Fruit fly (Drosophila melanogaster) whole organism: ENCODE data around the gene CG33252.

ENCODE experiments used
- CG8478 ChIP-seq: fragments of >200 bp; optimal IDR thresholded peaks from 2 replicates; lab custom pipeline; 2018; ENCODE audit warnings: inconsistent platforms
- Dll ChIP-seq: fragments of >200 bp; optimal IDR thresholded peaks from 2 replicates; lab custom pipeline; 2017
- EcR ChIP-seq, 2 experiments: fragments of >200 bp; optimal IDR thresholded peaks; 2 replicates each; lab custom pipeline; 2017; ENCODE audit warnings: missing biosample characterization in 2 of 2, missing genetic modification characterization in 2 of 2, missing genetic modification reagents in 2 of 2
- pan ChIP-seq: fragments of >200 bp; optimal IDR thresholded peaks from 2 replicates; lab custom pipeline; 2017
- psq ChIP-seq: fragments of >200 bp; optimal IDR thresholded peaks from 2 replicates; lab custom pipeline; 2017
- usp ChIP-seq: fragments of >200 bp; optimal IDR thresholded peaks from 2 replicates; lab custom pipeline; 2017; ENCODE audit warnings: missing biosample characterization, missing genetic modification characterization, mixed read lengths

The CG33252 gene

DNA sequence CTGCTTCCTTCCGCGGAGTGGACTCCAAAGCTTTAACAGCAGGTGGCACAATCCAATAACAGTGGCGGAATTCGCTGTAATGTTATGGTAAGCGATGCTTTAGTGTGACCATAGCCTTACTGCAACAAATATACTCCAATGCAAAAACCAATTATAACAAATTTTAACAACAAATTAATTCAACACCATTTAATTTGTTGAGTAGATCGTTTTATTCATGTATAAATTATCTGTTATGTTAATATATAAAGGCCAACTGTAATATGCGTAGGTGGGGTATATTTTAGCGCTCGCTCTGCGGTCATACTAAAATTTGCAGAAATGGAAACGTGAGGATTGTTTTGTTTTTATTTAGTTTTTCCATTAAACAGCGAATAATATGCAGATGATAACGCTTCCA, 12.7 kb downstream of the CG33252 start, which contains the start of the genes Nprl2 and Polr3I:
Nprl2 (minus strand) TSS at position 86 of the 400 bp plus-strand sequence.
Polr3I (plus strand) TSS at position 302 of the 400 bp plus-strand sequence.
- TF ChIP-seq usp (GFP tag; lab: Kevin White, UChicago) (no peak), pan (lab: Kevin White, UChicago) (no peak), EcR (GFP tag; optimal IDR thresholded peaks at IDR 0.05; lab: Kevin White, UChicago) (no peak), Dll (lab: Kevin White, UChicago) (no peak), psq (no peak), CG8478 (lab: Kevin White, UChicago) (no peak)

DNA sequence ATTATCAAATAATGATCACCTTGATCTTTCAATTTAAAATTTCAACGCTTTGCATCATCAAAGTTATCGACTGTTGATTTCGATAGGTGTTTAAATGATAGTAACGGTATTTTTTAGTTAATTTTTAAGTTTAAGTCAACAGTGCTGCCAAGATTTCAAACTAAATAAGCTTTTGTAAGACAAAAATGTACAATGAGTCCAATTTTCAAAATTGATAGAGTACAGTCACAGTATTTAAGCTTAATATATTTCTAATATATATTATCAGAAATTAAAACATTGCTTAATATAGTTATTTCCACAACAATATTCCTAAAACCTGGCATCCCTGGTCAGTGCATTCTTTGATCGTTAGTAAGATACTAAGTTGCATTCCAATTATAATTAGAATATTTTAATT, 16.0 kb downstream of the CG33252 start, which contains the start of gene CG4872:
CG4872 (plus strand) TSS at position 333 of the 400 bp plus-strand sequence.
- TF ChIP-seq pan (lab: Kevin White, UChicago) = no peak
- no peak for TF ChIP-seq Dll (lab: Kevin White, UChicago)
- TF ChIP-seq CG8478 (lab: Kevin White, UChicago) = no peak
- no peak for TF ChIP-seq EcR (GFP tag; optimal IDR thresholded peaks at IDR 0.05; lab: Kevin White, UChicago)
- no peak for TF ChIP-seq usp (GFP tag; lab: Kevin White, UChicago)
- TF ChIP-seq psq = no peak

DNA sequence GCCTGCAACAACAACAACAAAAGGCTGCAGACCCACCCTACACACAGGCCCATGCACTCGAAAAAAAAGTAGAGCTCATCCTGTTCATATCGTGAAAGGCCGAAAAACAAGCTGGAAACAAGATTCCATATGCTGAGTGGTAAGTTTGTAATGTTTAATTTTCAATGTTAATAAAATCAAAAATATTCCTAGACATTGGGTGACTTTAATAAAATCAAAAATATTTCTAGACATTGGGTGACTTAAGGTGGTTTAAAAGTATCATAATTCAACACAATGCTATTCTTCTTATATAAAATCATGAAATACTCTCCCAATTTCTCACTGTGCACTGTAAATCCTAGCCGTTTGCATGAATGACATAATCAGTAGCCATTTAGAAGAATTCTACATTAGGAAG, 17.0 kb downstream of the CG33252 start:
- TF ChIP-seq usp (GFP tag; lab: Kevin White, UChicago) (no peak), EcR (GFP tag; optimal IDR thresholded peaks at IDR 0.05; lab: Kevin White, UChicago) (no peak), CG8478 (lab: Kevin White, UChicago) (no peak), pan (lab: Kevin White, UChicago) (no peak), psq (no peak), Dll (lab: Kevin White, UChicago) (no peak)

DNA sequence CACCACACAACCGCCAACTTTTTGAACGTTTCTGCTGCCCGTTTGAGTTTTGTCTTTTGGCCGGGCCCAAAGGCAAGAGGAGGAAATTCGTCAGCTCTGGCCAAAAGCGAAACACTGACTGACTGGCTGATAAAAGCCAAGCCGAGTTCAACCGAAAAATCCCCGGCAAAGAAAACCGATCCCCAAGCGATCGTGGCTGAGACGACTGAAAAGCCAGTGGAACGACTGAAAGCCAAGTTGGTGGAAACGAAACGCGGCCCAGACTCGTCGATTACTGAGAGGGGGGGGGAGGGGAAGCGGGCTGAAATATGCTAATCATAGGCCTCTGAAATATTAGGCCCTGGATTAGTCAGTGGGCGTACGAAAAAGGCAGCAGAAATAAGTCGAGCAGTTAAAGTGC, 20.6 kb downstream of the CG33252 start, which contains the start of gene CG13003:
CG13003 (minus strand) TSS at position 120 of the 400 bp plus-strand sequence.
- no peak for TF ChIP-seq pan (lab: Kevin White, UChicago)
- TF ChIP-seq psq = no peak
- no peak for TF ChIP-seq Dll (lab: Kevin White, UChicago)
- no peak for TF ChIP-seq CG8478 (lab: Kevin White, UChicago)
- TF ChIP-seq EcR (GFP tag; optimal IDR thresholded peaks at IDR 0.05; lab: Kevin White, UChicago) = no peak
- TF ChIP-seq usp (GFP tag; lab: Kevin White, UChicago) = no peak

DNA sequence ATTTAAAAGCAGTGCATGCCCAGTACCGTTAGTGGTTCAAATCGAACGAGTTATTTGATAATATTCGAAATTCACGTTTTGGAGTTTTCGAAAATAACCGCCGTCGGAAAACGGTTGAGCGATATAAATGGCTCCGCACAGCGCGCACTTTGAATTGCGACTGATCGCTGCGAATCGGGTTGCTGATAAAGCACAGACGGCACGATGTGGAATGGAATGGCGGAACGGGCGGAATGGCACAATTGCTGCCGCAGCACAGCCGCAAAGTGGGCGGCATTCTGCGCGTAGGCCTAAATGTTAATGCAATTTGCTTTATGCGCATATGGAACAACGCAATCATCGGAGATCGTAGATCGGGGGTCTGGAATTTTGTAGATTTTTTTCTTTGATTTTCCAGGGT, 22.3 kb downstream of the CG33252 start:
- TF ChIP-seq CG8478 (lab: Kevin White, UChicago) = no peak
- TF ChIP-seq EcR (GFP tag; optimal IDR thresholded peaks at IDR 0.05; lab: Kevin White, UChicago) = no peak
- no peak for TF ChIP-seq Dll (lab: Kevin White, UChicago)
- TF ChIP-seq pan (lab: Kevin White, UChicago) = no peak
- no peak for TF ChIP-seq psq
- no peak for TF ChIP-seq usp (GFP tag; lab: Kevin White, UChicago)

DNA sequence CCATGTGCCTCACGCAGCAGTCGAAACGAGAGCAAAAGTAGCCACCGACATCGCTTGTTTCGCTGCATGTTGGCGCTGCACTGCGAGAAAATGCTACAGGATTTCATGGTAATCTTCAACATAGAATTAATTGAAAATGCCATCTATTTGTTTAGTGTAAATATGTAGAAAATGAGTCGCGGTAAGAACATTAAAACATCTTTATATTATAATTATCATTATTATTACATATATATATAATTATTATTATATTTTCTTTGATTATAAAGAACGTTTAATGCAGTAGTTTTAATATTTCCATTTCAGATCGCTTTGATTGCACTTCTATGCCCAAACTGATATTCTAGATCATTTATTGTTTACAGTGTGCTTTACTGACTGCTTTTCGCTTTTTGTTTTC, 23.9 kb downstream of the CG33252 start:
- TF ChIP-seq CG8478 (lab: Kevin White, UChicago) (no peak), pan (lab: Kevin White, UChicago) (no peak), EcR (GFP tag; optimal IDR thresholded peaks at IDR 0.05; lab: Kevin White, UChicago) (no peak), Dll (lab: Kevin White, UChicago) (no peak), usp (GFP tag; lab: Kevin White, UChicago) (no peak), psq (no peak)

DNA sequence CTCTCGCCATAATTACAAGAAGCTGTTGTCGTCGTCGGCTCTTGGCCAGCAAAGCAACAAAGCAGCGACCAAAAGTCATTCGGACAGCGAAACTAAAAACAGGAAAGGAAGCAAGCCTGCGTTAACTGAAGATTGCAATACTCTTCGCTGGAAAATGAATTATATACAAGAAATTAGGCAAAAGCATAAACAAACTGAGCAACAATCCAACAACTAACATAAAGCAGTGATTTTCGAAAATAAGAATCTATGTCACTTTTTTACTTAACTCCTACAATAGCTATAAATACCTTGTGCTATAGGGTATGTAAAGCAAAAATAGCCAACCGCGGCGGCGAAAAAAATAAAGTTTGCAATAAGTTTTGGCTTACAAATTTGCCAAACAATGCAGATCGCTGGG, 25.2 kb downstream of the CG33252 start:
- TF ChIP-seq pan (lab: Kevin White, UChicago) = no peak
- no peak for TF ChIP-seq psq
- TF ChIP-seq CG8478 (lab: Kevin White, UChicago) = no peak
- TF ChIP-seq EcR (GFP tag; optimal IDR thresholded peaks at IDR 0.05; lab: Kevin White, UChicago) = no peak
- TF ChIP-seq Dll (lab: Kevin White, UChicago) = no peak
- TF ChIP-seq usp (GFP tag; lab: Kevin White, UChicago) = no peak

DNA sequence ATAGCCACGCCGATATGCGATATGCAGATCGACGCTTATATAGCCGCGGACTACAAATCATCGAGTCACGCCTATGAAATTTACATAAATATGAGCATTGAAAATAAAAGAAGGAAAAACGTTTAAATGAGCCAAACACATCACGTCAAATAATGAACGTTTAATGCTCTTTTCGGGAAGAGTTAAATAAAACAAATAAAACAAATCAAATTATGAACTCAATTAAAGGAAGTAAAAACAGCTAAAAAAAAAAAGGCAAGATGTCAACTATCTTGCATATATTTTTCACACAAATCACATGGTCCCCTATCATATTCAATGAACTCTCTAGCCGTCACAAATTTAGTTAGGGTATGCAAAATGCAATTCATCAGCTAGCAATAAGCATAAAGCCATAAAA, 29.4 kb downstream of the CG33252 start:
- TF ChIP-seq psq = no peak
- TF ChIP-seq CG8478 (lab: Kevin White, UChicago) = no peak
- TF ChIP-seq usp (GFP tag; lab: Kevin White, UChicago) = no peak
- TF ChIP-seq Dll (lab: Kevin White, UChicago) = no peak
- TF ChIP-seq pan (lab: Kevin White, UChicago) = no peak
- TF ChIP-seq EcR (GFP tag; optimal IDR thresholded peaks at IDR 0.05; lab: Kevin White, UChicago) = no peak

DNA sequence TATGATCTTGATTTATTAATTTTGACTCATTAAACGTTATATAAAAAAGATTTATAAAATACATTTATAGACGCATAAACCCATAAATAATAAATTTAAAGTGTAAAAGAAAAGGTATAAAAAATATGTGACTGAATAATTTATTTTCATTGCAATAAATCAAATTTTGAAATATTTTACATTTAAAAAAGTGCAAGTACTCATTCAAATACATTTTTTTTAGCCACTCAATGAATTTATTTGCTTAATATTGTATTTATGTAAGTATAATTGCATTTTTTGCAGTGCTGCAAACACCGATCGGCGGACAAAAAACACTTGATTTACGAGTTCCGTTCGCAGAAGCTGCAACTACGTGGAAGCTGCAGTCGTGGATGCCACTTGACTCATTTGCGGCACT, 37.3 kb downstream of the CG33252 start:
- TF ChIP-seq EcR (GFP tag; optimal IDR thresholded peaks at IDR 0.05; lab: Kevin White, UChicago) (no peak), Dll (lab: Kevin White, UChicago) (no peak), psq (no peak), pan (lab: Kevin White, UChicago) (no peak), usp (GFP tag; lab: Kevin White, UChicago) (no peak), CG8478 (lab: Kevin White, UChicago) (no peak)

DNA sequence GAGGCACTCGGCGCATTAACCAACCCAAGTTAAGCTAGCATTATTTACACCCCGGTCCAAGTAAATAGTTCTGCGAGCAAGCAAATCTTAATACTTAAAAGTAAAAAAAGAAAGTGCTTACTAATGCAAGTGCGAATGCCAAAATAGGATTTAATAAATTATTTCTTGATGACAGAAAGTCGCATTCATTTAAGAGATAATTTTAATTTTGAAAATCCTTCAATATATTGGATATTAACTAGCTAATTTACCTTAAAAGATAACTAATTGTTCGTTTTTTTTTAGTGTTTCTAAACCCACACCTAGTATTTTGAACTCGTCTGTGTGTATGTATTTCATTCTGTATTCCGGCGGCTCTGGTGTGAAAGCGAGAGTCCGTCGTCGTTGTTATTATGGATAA, 42.2 kb downstream of the CG33252 start:
- no peak for TF ChIP-seq psq
- TF ChIP-seq Dll (lab: Kevin White, UChicago) = no peak
- TF ChIP-seq pan (lab: Kevin White, UChicago) = no peak
- no peak for TF ChIP-seq usp (GFP tag; lab: Kevin White, UChicago)
- no peak for TF ChIP-seq CG8478 (lab: Kevin White, UChicago)
- no peak for TF ChIP-seq EcR (GFP tag; optimal IDR thresholded peaks at IDR 0.05; lab: Kevin White, UChicago)

DNA sequence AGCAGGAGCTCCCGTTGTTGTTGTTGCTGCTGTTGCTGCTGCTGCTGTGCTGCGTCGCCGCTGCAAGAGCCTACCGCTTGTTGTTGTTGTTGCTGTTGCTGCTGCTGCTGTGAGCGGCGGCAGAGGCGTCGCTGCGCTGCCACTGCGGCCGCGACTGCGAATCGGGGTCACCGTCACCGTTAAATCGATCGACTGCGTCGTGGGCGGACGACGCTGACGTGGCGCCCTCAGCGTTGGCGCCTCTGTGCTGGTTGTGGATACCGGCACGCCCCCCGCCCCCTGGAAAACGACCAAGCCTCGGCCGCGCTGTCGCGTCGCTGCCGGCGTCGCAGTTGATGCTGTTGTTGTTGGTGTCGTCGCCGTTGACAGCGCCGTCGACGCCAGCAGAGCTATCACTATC, 47.5 kb downstream of the CG33252 start:
- TF ChIP-seq CG8478 (lab: Kevin White, UChicago) (no peak), usp (GFP tag; lab: Kevin White, UChicago) (no peak), psq (no peak), Dll (lab: Kevin White, UChicago) (no peak), pan (lab: Kevin White, UChicago) (no peak), EcR (GFP tag; optimal IDR thresholded peaks at IDR 0.05; lab: Kevin White, UChicago) (no peak)

DNA sequence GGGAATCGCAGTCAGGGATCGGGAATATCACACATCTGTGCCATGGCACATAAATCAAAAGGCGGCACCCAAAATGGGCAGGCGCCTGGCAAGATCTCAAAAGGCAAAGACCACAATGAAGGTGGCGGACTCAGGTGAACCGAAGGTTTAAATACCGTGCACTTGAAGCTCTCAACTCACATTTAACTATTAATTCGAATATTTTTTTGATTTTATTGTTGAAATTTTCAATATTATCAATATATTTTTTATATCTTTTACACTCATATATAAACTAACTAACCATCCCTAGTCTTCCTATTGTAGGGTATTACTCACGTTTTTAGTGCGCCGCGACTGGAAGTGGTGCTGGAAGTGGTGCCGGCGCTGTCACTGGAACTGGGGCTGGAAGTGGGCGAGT, 48.0 kb downstream of the CG33252 start:
- TF ChIP-seq usp (GFP tag; lab: Kevin White, UChicago) (no peak), CG8478 (lab: Kevin White, UChicago) (no peak), pan (lab: Kevin White, UChicago) (no peak), EcR (GFP tag; optimal IDR thresholded peaks at IDR 0.05; lab: Kevin White, UChicago) (no peak), Dll (lab: Kevin White, UChicago) (no peak), psq (no peak)
